Worm (Caenorhabditis elegans): ENCODE results near the gene hlh-32.

- no peak for TF ChIP-seq skn-1 (tag; optimal IDR thresholded peaks at IDR 0.05)
- TF ChIP-seq sdz-12 (GFP tag; optimal IDR thresholded peaks at IDR 0.05): no peak
- no peak for TF ChIP-seq ceh-44 (GFP tag; IDR thresholded peaks at IDR 0.05)
- no peak for TF ChIP-seq nhr-77 (tag; optimal IDR thresholded peaks at IDR 0.05)
- TF ChIP-seq ceh-82 (tag; optimal IDR thresholded peaks at IDR 0.05): no peak
- no peak for TF ChIP-seq mdl-1 (tag; optimal IDR thresholded peaks at IDR 0.05)
- no peak for TF ChIP-seq nhr-76 (tag; optimal IDR thresholded peaks at IDR 0.05)
Measured at ce11 chrIV:16085690-16086089, 46.6 kb upstream of the hlh-32 start.
